Fruit fly (Drosophila melanogaster) whole organism, embryonic: Measurements from ENCODE around the gene CG18428.
A peak's percentile ranks its signal among the peaks of the same experiment; 100 is the strongest.

Experiments
- Bteb2 ChIP-seq: fragments of 200-800 bp; sonication (Bioruptor generic); optimal IDR thresholded peaks from 2 replicates; lab custom pipeline; 2016; ENCODE audit warnings: missing biosample characterization, missing genetic modification characterization
- CG12104 ChIP-seq: fragments of 200-800 bp; sonication (Bioruptor generic); optimal IDR thresholded peaks from 3 replicates; lab custom pipeline; 2016; ENCODE audit warnings: missing biosample characterization, missing genetic modification characterization
- CG18476 ChIP-seq: fragments of 200-800 bp; sonication (Bioruptor generic); optimal IDR thresholded peaks from 2 replicates; lab custom pipeline; 2016; ENCODE audit warnings: missing biosample characterization, mild to moderate bottlenecking, missing genetic modification characterization
- H15 ChIP-seq: fragments of 200-800 bp; sonication (Bioruptor generic); IDR thresholded peaks from 3 replicates; pipeline ENCODE4 v1.3.6; 2022; ENCODE audit warnings: missing biosample characterization, missing genetic modification characterization
- Rfx ChIP-seq: fragments of 200-800 bp; sonication (Bioruptor generic); IDR thresholded peaks from 2 replicates; pipeline ENCODE4 v1.3.6; 2022; ENCODE audit warnings: missing biosample characterization, missing genetic modification characterization
- YL-1 ChIP-seq: fragments of 200-800 bp; sonication (Bioruptor generic); optimal IDR thresholded peaks from 3 replicates; lab custom pipeline; 2017; ENCODE audit warnings: missing biosample characterization, mild to moderate bottlenecking, missing genetic modification characterization
- dan ChIP-seq: fragments of 200-800 bp; sonication (Bioruptor generic); IDR thresholded peaks from 2 replicates; pipeline ENCODE4 v1.3.6; 2022; ENCODE audit warnings: missing biosample characterization, missing genetic modification characterization
- dm ChIP-seq: fragments of 200-800 bp; sonication (Bioruptor generic); optimal IDR thresholded peaks from 3 replicates; lab custom pipeline; 2016; ENCODE audit warnings: missing biosample characterization, missing genetic modification characterization
- hb ChIP-seq: fragments of 200-800 bp; sonication (Bioruptor generic); IDR thresholded peaks from 3 replicates; pipeline ENCODE4 v1.3.6; 2022; ENCODE audit warnings: missing biosample characterization, missing genetic modification characterization; ENCODE audit not compliant: partially characterized antibody
- run ChIP-seq: fragments of 200-800 bp; sonication (Bioruptor generic); optimal IDR thresholded peaks from 3 replicates; lab custom pipeline; 2018; ENCODE audit warnings: missing biosample characterization, mild to moderate bottlenecking, missing genetic modification characterization
- sc ChIP-seq, 3 experiments: fragments of >200 bp in 2 of 3; fragments of 200-800 bp in 1 of 3; sonication (Bioruptor generic) in 1 of 3; optimal IDR thresholded peaks; 2 replicates in 2 of 3; 3 replicates in 1 of 3; lab custom pipeline; 2017; ENCODE audit warnings: mild to moderate bottlenecking in 1 of 3, missing biosample characterization in 1 of 3, missing genetic modification characterization in 1 of 3, missing genetic modification reagents in 1 of 3

- TF ChIP-seq CG18476 (no peak), run (tag; lab: Kevin White, UChicago) (peak; percentile 5), Bteb2 (GFP tag; lab: Kevin White, UChicago) (no peak), YL-1 (GFP tag; lab: Kevin White, UChicago) (peak; percentile 27), H15 (no peak), dan (no peak), dm (peak; percentile 35), Rfx (no peak), hb (GFP tag; lab: Robert Waterston, UW) (no peak), CG12104 (GFP tag; lab: Kevin White, UChicago) (no peak), sc (optimal IDR thresholded peaks at IDR 0.05; lab: Kevin White, UChicago) (no peak), sc (GFP tag; optimal IDR thresholded peaks at IDR 0.05; lab: Kevin White, UChicago) (no peak)
Observed at dm6 chr3R:24105312-24105902, 3.7 kb upstream of the CG18428 start, which contains the start of gene Syx1A.
